Worm (Caenorhabditis elegans): ENCODE measurements around the gene Y38H6C.9.

- TF ChIP-seq ces-1 (GFP tag; optimal IDR thresholded peaks at IDR 0.05) (no peak), snpc-4 (tag; optimal IDR thresholded peaks at IDR 0.05) (no peak), aly-2 (tag; optimal IDR thresholded peaks at IDR 0.05) (no peak), mdt-29 (GFP tag; IDR thresholded peaks at IDR 0.05) (no peak), nhr-77 (tag; optimal IDR thresholded peaks at IDR 0.05) (no peak), dpl-1 (GFP tag; optimal IDR thresholded peaks at IDR 0.05) (no peak), pqm-1 (tag; optimal IDR thresholded peaks at IDR 0.05) (no peak), lin-39 (tag; optimal IDR thresholded peaks at IDR 0.05) (no peak), zfp-2 (tag; optimal IDR thresholded peaks at IDR 0.05) (no peak), nhr-11 (tag; optimal IDR thresholded peaks at IDR 0.05) (no peak)
Measured at ce11 chrV:20556260-20556659, 34.2 kb upstream of the Y38H6C.9 start, which contains the start of gene Y38H6C.23.

Data from whole organism, L4 larva.